Fruit fly (Drosophila melanogaster) whole organism, embryonic: ENCODE results near the gene Polr1D.

Source experiments
- Aef1 ChIP-seq: fragments of 200-800 bp; sonication (Bioruptor generic); IDR thresholded peaks from 3 replicates; pipeline ENCODE4 v1.3.6; 2022; ENCODE audit warnings: missing biosample characterization, missing genetic modification characterization
- BEAF-32 ChIP-seq: fragments of 200-800 bp; sonication (Bioruptor generic); optimal IDR thresholded peaks from 3 replicates; lab custom pipeline; 2017; ENCODE audit warnings: missing biosample characterization, missing genetic modification characterization, mild to moderate bottlenecking, moderate library complexity, missing genetic modification reagents
- CG10321 ChIP-seq: fragments of 200-800 bp; sonication (Bioruptor generic); IDR thresholded peaks from 2 replicates; pipeline ENCODE4 v1.3.6; 2022; ENCODE audit warnings: missing biosample characterization, missing genetic modification characterization
- CG12236 ChIP-seq: fragments of 200-800 bp; sonication (Bioruptor generic); optimal IDR thresholded peaks from 2 replicates; lab custom pipeline; 2016; ENCODE audit warnings: missing biosample characterization, missing genetic modification characterization
- CG12391 ChIP-seq: fragments of 200-800 bp; sonication (Bioruptor generic); optimal IDR thresholded peaks from 3 replicates; lab custom pipeline; 2018; ENCODE audit warnings: missing biosample characterization, mild to moderate bottlenecking, missing genetic modification characterization, moderate library complexity
- CG12659 ChIP-seq: fragments of 200-800 bp; sonication (Bioruptor generic); optimal IDR thresholded peaks from 3 replicates; lab custom pipeline; 2017; ENCODE audit warnings: mild to moderate bottlenecking, missing biosample characterization, missing genetic modification reagents, missing genetic modification characterization
- CG13624 ChIP-seq: fragments of 200-800 bp; sonication (Bioruptor generic); optimal IDR thresholded peaks from 2 replicates; lab custom pipeline; 2016; ENCODE audit warnings: missing biosample characterization, missing genetic modification characterization
- CG15011 ChIP-seq: fragments of 200-800 bp; sonication (Bioruptor generic); optimal IDR thresholded peaks from 3 replicates; lab custom pipeline; 2018; ENCODE audit warnings: missing biosample characterization, mild to moderate bottlenecking, missing genetic modification characterization
- CG15696 ChIP-seq: fragments of 200-800 bp; sonication (Bioruptor generic); optimal IDR thresholded peaks from 2 replicates; lab custom pipeline; 2019; ENCODE audit warnings: missing biosample characterization, mild to moderate bottlenecking, missing genetic modification characterization, moderate library complexity
- CG1647 ChIP-seq: fragments of 200-800 bp; sonication (Bioruptor generic); optimal IDR thresholded peaks from 3 replicates; lab custom pipeline; 2016; ENCODE audit warnings: missing biosample characterization, missing genetic modification characterization
- CG16815 ChIP-seq: fragments of 200-800 bp; sonication (Bioruptor generic); optimal IDR thresholded peaks from 3 replicates; lab custom pipeline; 2017; ENCODE audit warnings: missing biosample characterization, mild to moderate bottlenecking, missing genetic modification characterization
- CG17612 ChIP-seq: fragments of 200-800 bp; sonication (Bioruptor generic); IDR thresholded peaks from 2 replicates; pipeline ENCODE4 v1.3.6; 2022; ENCODE audit warnings: missing biosample characterization, missing genetic modification characterization
- CG18262 ChIP-seq: fragments of 200-800 bp; optimal IDR thresholded peaks from 3 replicates; lab custom pipeline; 2019; ENCODE audit warnings: missing biosample characterization, mild to moderate bottlenecking, missing genetic modification characterization, moderate library complexity
- CG2889 ChIP-seq: fragments of 200-800 bp; sonication (Bioruptor generic); IDR thresholded peaks from 3 replicates; pipeline ENCODE4 v1.3.6; 2022; ENCODE audit warnings: missing biosample characterization, missing genetic modification characterization
- CG4730 ChIP-seq: fragments of 200-800 bp; sonication (Bioruptor generic); IDR thresholded peaks from 2 replicates; pipeline ENCODE4 v1.3.6; 2022; ENCODE audit warnings: missing biosample characterization, missing genetic modification characterization
- CG6683 ChIP-seq: fragments of 200-800 bp; sonication (Bioruptor generic); optimal IDR thresholded peaks from 2 replicates; lab custom pipeline; 2017; ENCODE audit warnings: missing biosample characterization, mild to moderate bottlenecking, missing genetic modification characterization, missing genetic modification reagents
- CG7372 ChIP-seq: fragments of 200-800 bp; sonication (Bioruptor generic); IDR thresholded peaks from 2 replicates; pipeline ENCODE4 v1.3.6; 2022; ENCODE audit warnings: missing biosample characterization, missing genetic modification characterization
- CG7839 ChIP-seq: fragments of 200-800 bp; sonication (Bioruptor generic); optimal IDR thresholded peaks from 3 replicates; lab custom pipeline; 2018; ENCODE audit warnings: missing biosample characterization, mild to moderate bottlenecking, missing genetic modification characterization, moderate library complexity
- CG8281 ChIP-seq: fragments of 200-800 bp; sonication (Bioruptor generic); optimal IDR thresholded peaks from 2 replicates; lab custom pipeline; 2018; ENCODE audit warnings: missing biosample characterization, mild to moderate bottlenecking, missing genetic modification characterization, moderate library complexity
- CG9817 ChIP-seq: fragments of 200-800 bp; sonication (Bioruptor generic); optimal IDR thresholded peaks from 2 replicates; lab custom pipeline; 2018; ENCODE audit warnings: missing biosample characterization, mild to moderate bottlenecking, missing genetic modification characterization, moderate library complexity
- CTCF ChIP-seq: fragments of 200-800 bp; sonication (Bioruptor generic); optimal IDR thresholded peaks from 2 replicates; lab custom pipeline; 2017; ENCODE audit warnings: missing biosample characterization, mild to moderate bottlenecking, missing genetic modification characterization, moderate library complexity
- CoRest ChIP-seq: fragments of 200-800 bp; sonication (Bioruptor generic); optimal IDR thresholded peaks from 3 replicates; lab custom pipeline; 2018; ENCODE audit warnings: missing biosample characterization, mild to moderate bottlenecking, missing genetic modification characterization, moderate library complexity
- Dip3 ChIP-seq: fragments of 200-800 bp; sonication (Bioruptor generic); optimal IDR thresholded peaks from 3 replicates; lab custom pipeline; 2016; ENCODE audit warnings: missing biosample characterization, missing genetic modification characterization
- Doc2 ChIP-seq: fragments of 200-800 bp; sonication (Bioruptor generic); IDR thresholded peaks from 2 replicates; pipeline ENCODE4 v1.3.6; 2022; ENCODE audit warnings: missing biosample characterization, missing genetic modification characterization
- Dref ChIP-seq: fragments of 200-800 bp; sonication (Bioruptor generic); IDR thresholded peaks from 2 replicates; pipeline ENCODE4 v1.3.6; 2022; ENCODE audit warnings: missing biosample characterization, missing genetic modification characterization
- E2f2 ChIP-seq: fragments of 200-800 bp; sonication (Bioruptor generic); IDR thresholded peaks from 2 replicates; pipeline ENCODE4 v1.3.6; 2022; ENCODE audit warnings: missing biosample characterization, missing genetic modification characterization
- Eip74EF ChIP-seq, 2 experiments: fragments of 200-800 bp in 1 of 2; fragments of >200 bp in 1 of 2; sonication (Bioruptor generic) in 1 of 2; optimal IDR thresholded peaks; 2 replicates each; lab custom pipeline; 2017 to 2019; ENCODE audit warnings: missing biosample characterization in 2 of 2, missing genetic modification characterization in 2 of 2, mild to moderate bottlenecking in 1 of 2, moderate library complexity in 1 of 2
- Gug ChIP-seq: fragments of 200-800 bp; sonication (Bioruptor generic); IDR thresholded peaks from 4 replicates; pipeline ENCODE4 v1.3.6; 2022; ENCODE audit warnings: missing biosample characterization, missing genetic modification characterization
- Myb ChIP-seq: fragments of 200-800 bp; sonication (Bioruptor generic); optimal IDR thresholded peaks from 2 replicates; lab custom pipeline; 2016; ENCODE audit warnings: missing biosample characterization, missing genetic modification characterization
- NC2β ChIP-seq: fragments of 200-800 bp; sonication (Bioruptor generic); optimal IDR thresholded peaks from 2 replicates; lab custom pipeline; 2016; ENCODE audit warnings: missing biosample characterization, missing genetic modification characterization
- Pdp1 ChIP-seq, 2 experiments: fragments of 200-800 bp; sonication (Bioruptor generic); optimal IDR thresholded peaks; 3 replicates each; lab custom pipeline; 2016; ENCODE audit warnings: missing biosample characterization in 2 of 2, missing genetic modification characterization in 2 of 2, mild to moderate bottlenecking in 1 of 2, moderate library complexity in 1 of 2
- Side ChIP-seq: fragments of 200-800 bp; sonication (Bioruptor generic); optimal IDR thresholded peaks from 2 replicates; lab custom pipeline; 2016; ENCODE audit warnings: missing biosample characterization, missing genetic modification characterization
- bbx ChIP-seq: fragments of 200-800 bp; sonication (Bioruptor generic); IDR thresholded peaks from 2 replicates; pipeline ENCODE4 v1.3.6; 2022; ENCODE audit warnings: missing biosample characterization, missing genetic modification characterization; ENCODE audit not compliant: partially characterized antibody
- cad ChIP-seq: fragments of >200 bp; optimal IDR thresholded peaks from 2 replicates; lab custom pipeline; 2017; ENCODE audit warnings: missing biosample characterization, missing genetic modification characterization
- chm ChIP-seq: fragments of 200-800 bp; sonication (Bioruptor generic); IDR thresholded peaks from 2 replicates; pipeline ENCODE4 v1.3.6; 2022; ENCODE audit warnings: missing biosample characterization, missing genetic modification characterization
- ci ChIP-seq: fragments of 200-800 bp; sonication (Bioruptor generic); IDR thresholded peaks from 3 replicates; pipeline ENCODE4 v1.3.6; 2022; ENCODE audit warnings: missing biosample characterization, missing genetic modification characterization
- crp ChIP-seq, 2 experiments: fragments of 200-800 bp; sonication (Bioruptor generic); optimal IDR thresholded peaks; 2 replicates in 1 of 2; 3 replicates in 1 of 2; lab custom pipeline; 2017; ENCODE audit warnings: missing biosample characterization in 2 of 2, missing genetic modification characterization in 2 of 2, mild to moderate bottlenecking in 1 of 2, moderate library complexity in 1 of 2
- da ChIP-seq: fragments of 200-800 bp; sonication (Bioruptor generic); optimal IDR thresholded peaks from 2 replicates; lab custom pipeline; 2016; ENCODE audit warnings: missing biosample characterization, missing genetic modification characterization
- dan ChIP-seq: fragments of 200-800 bp; sonication (Bioruptor generic); IDR thresholded peaks from 2 replicates; pipeline ENCODE4 v1.3.6; 2022; ENCODE audit warnings: missing biosample characterization, missing genetic modification characterization
- esg ChIP-seq: fragments of 200-800 bp; sonication (Bioruptor generic); conservative IDR thresholded peaks from 2 replicates; pipeline ENCODE4 v1.3.6; 2022; ENCODE audit warnings: missing biosample characterization, missing genetic modification characterization
- fd96Cb ChIP-seq: fragments of 200-800 bp; sonication (Bioruptor generic); optimal IDR thresholded peaks from 2 replicates; lab custom pipeline; 2018; ENCODE audit warnings: missing biosample characterization, mild to moderate bottlenecking, missing genetic modification characterization, moderate library complexity
- ind ChIP-seq: fragments of 200-800 bp; sonication (Bioruptor generic); optimal IDR thresholded peaks from 3 replicates; lab custom pipeline; 2016; ENCODE audit warnings: missing biosample characterization, missing genetic modification characterization
- knrl ChIP-seq: fragments of 200-800 bp; sonication (Bioruptor generic); IDR thresholded peaks from 3 replicates; pipeline ENCODE4 v1.3.6; 2022; ENCODE audit warnings: missing biosample characterization, missing genetic modification characterization; ENCODE audit not compliant: partially characterized antibody
- pita ChIP-seq: fragments of 200-800 bp; sonication (Bioruptor generic); optimal IDR thresholded peaks from 2 replicates; lab custom pipeline; 2017; ENCODE audit warnings: missing biosample characterization, mild to moderate bottlenecking, missing genetic modification characterization
- row ChIP-seq: fragments of 200-800 bp; sonication (Bioruptor generic); IDR thresholded peaks from 3 replicates; pipeline ENCODE4 v1.3.6; 2022; ENCODE audit warnings: missing biosample characterization, missing genetic modification characterization
- run ChIP-seq: fragments of 200-800 bp; sonication (Bioruptor generic); optimal IDR thresholded peaks from 3 replicates; lab custom pipeline; 2018; ENCODE audit warnings: missing biosample characterization, mild to moderate bottlenecking, missing genetic modification characterization
- sim ChIP-seq: fragments of 200-800 bp; sonication (Bioruptor generic); IDR thresholded peaks from 2 replicates; pipeline ENCODE4 v1.3.6; 2022; ENCODE audit warnings: missing biosample characterization, missing genetic modification characterization
- tin ChIP-seq: fragments of 200-800 bp; sonication (Bioruptor generic); optimal IDR thresholded peaks from 3 replicates; lab custom pipeline; 2016; ENCODE audit warnings: missing biosample characterization, missing genetic modification characterization
- tup ChIP-seq: fragments of 200-800 bp; sonication (Bioruptor generic); optimal IDR thresholded peaks from 2 replicates; lab custom pipeline; 2016; ENCODE audit warnings: missing biosample characterization, mild to moderate bottlenecking, missing genetic modification characterization, moderate library complexity
- unc-4 ChIP-seq: fragments of 200-800 bp; sonication (Bioruptor generic); IDR thresholded peaks from 2 replicates; pipeline ENCODE4 v1.3.6; 2022; ENCODE audit warnings: missing biosample characterization, missing genetic modification characterization; ENCODE audit not compliant: partially characterized antibody
- vfl ChIP-seq: fragments of 200-800 bp; sonication (Bioruptor generic); optimal IDR thresholded peaks from 2 replicates; lab custom pipeline; 2016; ENCODE audit warnings: missing biosample characterization, missing genetic modification characterization

The Polr1D gene

DNA sequence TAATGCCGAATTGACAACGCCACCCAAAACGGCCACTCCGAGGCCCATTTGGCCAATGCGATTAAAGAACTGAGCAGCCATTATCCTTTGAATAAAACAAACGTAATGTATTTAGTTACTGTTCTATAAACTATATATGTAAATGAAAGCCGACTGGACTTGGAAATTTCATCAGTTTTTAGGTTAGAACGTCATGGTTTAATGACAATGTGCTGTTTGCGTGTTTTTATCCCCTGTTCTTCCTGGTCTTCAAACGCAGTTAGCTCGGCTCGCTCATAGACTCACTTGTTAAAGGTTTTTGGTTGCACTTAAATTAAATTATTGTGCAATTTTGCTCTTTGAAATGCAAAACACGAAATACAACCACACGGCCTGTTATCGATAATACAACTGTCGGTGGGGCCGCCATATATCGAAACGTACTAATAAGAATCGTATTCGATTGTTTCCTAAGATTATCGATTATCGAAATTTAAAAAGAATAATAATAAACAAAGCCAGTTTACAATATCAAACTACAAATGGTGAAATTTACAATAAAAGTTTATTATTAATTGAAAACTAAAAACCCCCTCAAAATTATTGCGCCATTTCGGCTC, 11.5 kb downstream of the Polr1D start, which contains the start of gene Phb1 (continued):
- TF ChIP-seq CG16815 (GFP tag; lab: Kevin White, UChicago) (no peak), CG12391 (tag; lab: Kevin White, UChicago) (no peak), Dref (GFP tag; lab: Robert Waterston, UW) (peak; percentile 89), crp (GFP tag; optimal IDR thresholded peaks at IDR 0.05; lab: Kevin White, UChicago) (peak in 1 of 2 experiments; percentile 16), CG12659 (GFP tag; lab: Kevin White, UChicago) (peak; percentile 20), CG8281 (no peak), CG2889 (GFP tag; lab: Robert Waterston, UW) (no peak), CG15696 (no peak), bbx (GFP tag; lab: Robert Waterston, UW) (peak; percentile 90), sim (GFP tag; lab: Robert Waterston, UW) (no peak), CG18262 (no peak), tup (GFP tag; lab: Kevin White, UChicago) (no peak), tin (GFP tag; lab: Kevin White, UChicago) (no peak), pita (GFP tag; lab: Kevin White, UChicago) (no peak), vfl (no peak), CG12236 (GFP tag; lab: Kevin White, UChicago) (no peak), Dip3 (GFP tag; lab: Kevin White, UChicago) (no peak), CG6683 (GFP tag; lab: Kevin White, UChicago) (no peak), chm (no peak), unc-4 (GFP tag; lab: Robert Waterston, UW) (peak; percentile 75), da (GFP tag; lab: Kevin White, UChicago) (no peak), Side (GFP tag; lab: Kevin White, UChicago) (no peak), Eip74EF (GFP tag; optimal IDR thresholded peaks at IDR 0.05; lab: Kevin White, UChicago) (no peak), CG4730 (GFP tag; lab: Robert Waterston, UW) (no peak), ci (GFP tag; lab: Robert Waterston, UW) (no peak), CG1647 (GFP tag; lab: Kevin White, UChicago) (no peak), run (no peak), E2f2 (GFP tag; lab: Robert Waterston, UW) (peak; percentile 88), dan (GFP tag; lab: Robert Waterston, UW) (no peak), ind (no peak), row (GFP tag; lab: Robert Waterston, UW) (no peak), CG17612 (GFP tag; lab: Robert Waterston, UW) (no peak), CG15011 (GFP tag; lab: Kevin White, UChicago) (no peak), Pdp1 (GFP tag; optimal IDR thresholded peaks at IDR 0.05; lab: Kevin White, UChicago) (peak in 1 of 2 experiments; percentile 87), NC2β (GFP tag; lab: Kevin White, UChicago) (no peak), knrl (GFP tag; lab: Robert Waterston, UW) (peak; percentile 59; the same call in 2 of the 3 replicates), CG13624 (GFP tag; lab: Kevin White, UChicago) (no peak), Myb (GFP tag; lab: Kevin White, UChicago) (peak; percentile 3), esg (GFP tag; lab: Robert Waterston, UW) (no peak), fd96Cb (tag; lab: Kevin White, UChicago) (no peak), CG7372 (GFP tag; lab: Robert Waterston, UW) (no peak), cad (GFP tag; lab: Kevin White, UChicago) (no peak), Doc2 (GFP tag; lab: Robert Waterston, UW) (no peak), BEAF-32 (GFP tag; lab: Kevin White, UChicago) (peak; percentile 60), CoRest (tag; lab: Kevin White, UChicago) (no peak), CG10321 (no peak), CTCF (GFP tag; lab: Kevin White, UChicago) (no peak), CG7839 (no peak), Aef1 (GFP tag; lab: Robert Waterston, UW) (no peak), CG9817 (no peak), Gug (GFP tag; lab: Robert Waterston, UW) (no peak)
